Worm (Caenorhabditis elegans) whole organism, early embryonic: ENCODE measurements around the gene F40C5.1.

ENCODE experiments used
- F13C5.2 ChIP-seq: sonication (generic microtip); optimal IDR thresholded peaks from 2 replicates; lab custom pipeline; 2017; ENCODE audit warnings: mild to moderate bottlenecking, missing genetic modification characterization, inconsistent platforms, missing compliant biosample characterization
- ama-1 ChIP-seq: fragments of 150-350 bp; optimal IDR thresholded peaks from 2 replicates; lab custom pipeline; 2014
- ets-7 ChIP-seq: sonication (generic microtip); optimal IDR thresholded peaks from 2 replicates; lab custom pipeline; 2016; ENCODE audit warnings: missing genotype, missing genetic modification characterization, missing compliant biosample characterization

- TF ChIP-seq ama-1 (lab: Kevin White, UChicago): no peak
- no peak for TF ChIP-seq ets-7 (tag; lab: Kevin White, UChicago)
- no peak for TF ChIP-seq F13C5.2
These were observed 6.3 kb downstream of the F40C5.1 start, which contains the start of gene pygl-1 for ce11 chrV:3578813-3579212.
